Worm (Caenorhabditis elegans) whole organism, early embryonic: ENCODE results near the gene sru-11.

ENCODE experiments used
- F13C5.2 ChIP-seq: sonication (generic microtip); optimal IDR thresholded peaks from 2 replicates; lab custom pipeline; 2017; ENCODE audit warnings: mild to moderate bottlenecking, missing genetic modification characterization, inconsistent platforms, missing compliant biosample characterization
- ama-1 ChIP-seq: fragments of 150-350 bp; optimal IDR thresholded peaks from 2 replicates; lab custom pipeline; 2014
- ceh-13 ChIP-seq: fragments of 200-800 bp; sonication (Bioruptor generic); optimal IDR thresholded peaks from 2 replicates; lab custom pipeline; 2018; ENCODE audit warnings: mild to moderate bottlenecking, missing genetic modification characterization, missing compliant biosample characterization
- scrt-1 ChIP-seq: fragments of 200-800 bp; sonication (Bioruptor generic); IDR thresholded peaks from 2 replicates; pipeline ENCODE4 v1.3.6; 2022; ENCODE audit warnings: missing genetic modification characterization, missing compliant biosample characterization
- sea-1 ChIP-seq: fragments of 200-800 bp; sonication (Bioruptor generic); conservative IDR thresholded peaks from 2 replicates; pipeline ENCODE4 v1.3.6; 2022; ENCODE audit warnings: missing genetic modification characterization, missing compliant biosample characterization
- tbx-11 ChIP-seq: fragments of 200-800 bp; sonication (Bioruptor generic); IDR thresholded peaks from 2 replicates; pipeline ENCODE4 v1.3.6; 2022; ENCODE audit warnings: missing genetic modification characterization, missing compliant biosample characterization

DNA sequence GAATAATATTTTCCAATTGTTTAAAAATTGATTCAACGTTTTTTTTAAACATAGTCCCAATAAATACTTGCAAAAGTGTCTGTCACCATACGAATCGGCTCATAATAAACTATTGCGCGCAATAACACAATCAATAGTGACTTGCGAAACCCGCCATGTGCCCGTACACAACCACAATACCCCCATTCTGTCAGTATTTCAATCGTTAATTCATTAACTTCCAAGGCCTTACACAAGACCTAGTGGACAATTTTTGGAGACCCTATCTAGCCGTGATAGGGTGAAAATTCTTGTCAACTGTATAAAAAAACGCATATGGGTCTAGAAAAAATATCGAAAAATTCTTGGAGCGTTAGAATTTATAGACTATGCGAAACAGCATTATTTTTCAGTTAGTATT, 15.9 kb downstream of the sru-11 start:
- no peak for TF ChIP-seq F13C5.2 (tag; lab: Kevin White, UChicago)
- no peak for TF ChIP-seq ama-1 (lab: Kevin White, UChicago)
- TF ChIP-seq ceh-13 (GFP tag; lab: Kevin White, UChicago), result no peak
- no peak for TF ChIP-seq sea-1 (GFP tag; lab: Robert Waterston, UW)
- no peak for TF ChIP-seq tbx-11 (GFP tag; lab: Robert Waterston, UW)
- no peak for TF ChIP-seq scrt-1 (GFP tag; lab: Robert Waterston, UW)
